Worm (Caenorhabditis elegans) whole organism, mixed stage, embryonic: ENCODE results near the gene F41E6.12.

Experiments used
- blmp-1 ChIP-seq: fragments of 150-350 bp; optimal IDR thresholded peaks from 2 replicates; lab custom pipeline; 2014; ENCODE audit warnings: missing biosample characterization, missing genetic modification characterization
- hlh-1 ChIP-seq: fragments of 150-350 bp; optimal IDR thresholded peaks from 2 replicates; lab custom pipeline; 2014; ENCODE audit warnings: missing biosample characterization, missing genetic modification reagents, missing genetic modification characterization

ce11 chrV:8660475-8660874, 31.5 kb upstream of the F41E6.12 start:
- TF ChIP-seq hlh-1 (tag; lab: Kevin White, UChicago), result no peak
- TF ChIP-seq blmp-1 (tag; lab: Kevin White, UChicago), result no peak
